Worm (Caenorhabditis elegans): ENCODE results near the gene nlp-52.

Gene nlp-52

ce11 chrIII:794984-795596 is 33.5 kb downstream of the nlp-52 start, which contains the start of gene trpp-11:
trpp-11 (plus strand) TSS chrIII:795136.
- TF ChIP-seq sox-4 (tag; optimal IDR thresholded peaks at IDR 0.05) = no peak
- no peak for TF ChIP-seq C04F5.9 (tag; optimal IDR thresholded peaks at IDR 0.05)
- TF ChIP-seq lsy-2 (tag; optimal IDR thresholded peaks at IDR 0.05) = peak in 1 of 2 experiments; percentile 24

- no peak for TF ChIP-seq mdl-1 (tag; optimal IDR thresholded peaks at IDR 0.05)
- no peak for TF ChIP-seq mab-9 (GFP tag; IDR thresholded peaks at IDR 0.05)
- no peak for TF ChIP-seq aly-2 (tag; optimal IDR thresholded peaks at IDR 0.05)
- TF ChIP-seq ceh-63 (GFP tag; optimal IDR thresholded peaks at IDR 0.05) = no peak
- TF ChIP-seq efl-1 (optimal IDR thresholded peaks at IDR 0.05) = no peak
- peak in 1 of 2 experiments; percentile 53 for TF ChIP-seq efl-1 (GFP tag; optimal IDR thresholded peaks at IDR 0.05 in 1 of 2)
Observed at ce11 chrIII:797507-797906, 35.9 kb downstream of the nlp-52 start.

ce11 chrIII:802041-802440 is 40.5 kb downstream of the nlp-52 start:
- no peak for TF ChIP-seq dsc-1 (tag; optimal IDR thresholded peaks at IDR 0.05)
- TF ChIP-seq nhr-47 (tag; optimal IDR thresholded peaks at IDR 0.05) = peak; percentile 22
- TF ChIP-seq unc-130 (tag; optimal IDR thresholded peaks at IDR 0.05) = no peak
- peak; percentile 9 for TF ChIP-seq fkh-10 (GFP tag; optimal IDR thresholded peaks at IDR 0.05)
- no peak for TF ChIP-seq C34B4.2 (tag; optimal IDR thresholded peaks at IDR 0.05)
- no peak for TF ChIP-seq sox-4 (tag; optimal IDR thresholded peaks at IDR 0.05)
- TF ChIP-seq nhr-76 (tag; optimal IDR thresholded peaks at IDR 0.05) = no peak
- peak; percentile 52 for TF ChIP-seq nhr-71 (tag; optimal IDR thresholded peaks at IDR 0.05)
- peak; percentile 80 for TF ChIP-seq ceh-8 (GFP tag; optimal IDR thresholded peaks at IDR 0.05)
- TF ChIP-seq mef-2 (tag; optimal IDR thresholded peaks at IDR 0.05) = no peak
- peak; percentile 23 for TF ChIP-seq fkh-8 (tag; optimal IDR thresholded peaks at IDR 0.05)
- TF ChIP-seq lir-3 (tag; optimal IDR thresholded peaks at IDR 0.05; ENCODE audit: poor library complexity) = no peak
- no peak for TF ChIP-seq dpl-1 (GFP tag; optimal IDR thresholded peaks at IDR 0.05)
- TF ChIP-seq pax-3 (tag; optimal IDR thresholded peaks at IDR 0.05) = no peak

ce11 chrIII:811544-811943 is 50.0 kb downstream of the nlp-52 start, which contains the start of gene daf-7:
daf-7 (plus strand) TSS chrIII:811844.
- TF ChIP-seq aha-1 (tag; optimal IDR thresholded peaks at IDR 0.05) (no peak), nhr-20 (tag; optimal IDR thresholded peaks at IDR 0.05) (no peak), jun-1 (tag; optimal IDR thresholded peaks at IDR 0.05) (no peak), nhr-28 (tag; optimal IDR thresholded peaks at IDR 0.05) (no peak)
